Worm (Caenorhabditis elegans) whole organism, mixed stage, embryonic: ENCODE results near the gene M03F8.1.

Source experiments
- M03D4.4 ChIP-seq: sonication (generic microtip); optimal IDR thresholded peaks from 2 replicates; lab custom pipeline; 2017; ENCODE audit warnings: mild to moderate bottlenecking, missing genetic modification characterization, missing compliant biosample characterization
- bed-3 ChIP-seq: fragments of 200-800 bp; sonication (Bioruptor generic); optimal IDR thresholded peaks from 3 replicates; lab custom pipeline; 2018; ENCODE audit warnings: mild to moderate bottlenecking, missing genetic modification characterization, moderate library complexity, missing compliant biosample characterization
- blmp-1 ChIP-seq: fragments of 150-350 bp; optimal IDR thresholded peaks from 2 replicates; lab custom pipeline; 2014; ENCODE audit warnings: missing biosample characterization, missing genetic modification characterization
- ceh-39 ChIP-seq: fragments of 150-350 bp; optimal IDR thresholded peaks from 2 replicates; lab custom pipeline; 2014; ENCODE audit warnings: missing biosample characterization, missing genetic modification characterization
- ceh-43 ChIP-seq: fragments of 200-800 bp; sonication (Bioruptor generic); optimal IDR thresholded peaks from 2 replicates; lab custom pipeline; 2018; ENCODE audit warnings: mild to moderate bottlenecking, missing genetic modification characterization, moderate library complexity, missing compliant biosample characterization
- ceh-83 ChIP-seq: fragments of 200-800 bp; sonication (Bioruptor generic); optimal IDR thresholded peaks from 2 replicates; lab custom pipeline; 2018; ENCODE audit warnings: mild to moderate bottlenecking, missing genetic modification characterization, missing compliant biosample characterization
- ces-1 ChIP-seq: fragments of 150-350 bp; optimal IDR thresholded peaks from 2 replicates; lab custom pipeline; 2014; ENCODE audit warnings: missing biosample characterization, missing genetic modification reagents, missing genetic modification characterization
- cnd-1 ChIP-seq: fragments of 200-800 bp; sonication (Bioruptor generic); optimal IDR thresholded peaks from 2 replicates; lab custom pipeline; 2018; ENCODE audit warnings: mild to moderate bottlenecking, missing genetic modification characterization, missing compliant biosample characterization
- elt-1 ChIP-seq: sonication (generic microtip); optimal IDR thresholded peaks from 2 replicates; lab custom pipeline; 2017; ENCODE audit warnings: missing genetic modification characterization, mild to moderate bottlenecking, missing compliant biosample characterization, antibody characterized with exemption, moderate library complexity, borderline replicate concordance; ENCODE audit not compliant: insufficient read depth
- flh-1 ChIP-seq: fragments of 200-800 bp; sonication (Bioruptor generic); optimal IDR thresholded peaks from 2 replicates; lab custom pipeline; 2018; ENCODE audit warnings: mild to moderate bottlenecking, missing genetic modification characterization, moderate library complexity, missing compliant biosample characterization
- hlh-1 ChIP-seq: fragments of 150-350 bp; optimal IDR thresholded peaks from 2 replicates; lab custom pipeline; 2014; ENCODE audit warnings: missing biosample characterization, missing genetic modification reagents, missing genetic modification characterization
- lin-13 ChIP-seq: fragments of 150-350 bp; optimal IDR thresholded peaks from 2 replicates; lab custom pipeline; 2014; ENCODE audit warnings: missing biosample characterization, missing genetic modification characterization
- lin-32 ChIP-seq: fragments of 200-800 bp; sonication (Bioruptor generic); optimal IDR thresholded peaks from 2 replicates; lab custom pipeline; 2018; ENCODE audit warnings: mild to moderate bottlenecking, missing genetic modification characterization, missing compliant biosample characterization
- mab-5 ChIP-seq: fragments of 150-350 bp; optimal IDR thresholded peaks from 2 replicates; lab custom pipeline; 2014; ENCODE audit warnings: missing biosample characterization, missing genetic modification characterization
- mep-1 ChIP-seq: fragments of 150-350 bp; optimal IDR thresholded peaks from 2 replicates; lab custom pipeline; 2017; ENCODE audit warnings: missing biosample characterization, missing genetic modification reagents, missing genetic modification characterization, inconsistent platforms
- mls-2 ChIP-seq: sonication (generic microtip); optimal IDR thresholded peaks from 2 replicates; lab custom pipeline; 2016; ENCODE audit warnings: mild to moderate bottlenecking, missing genetic modification characterization, moderate library complexity, missing compliant biosample characterization
- nhr-12 ChIP-seq: fragments of 150-350 bp; optimal IDR thresholded peaks from 2 replicates; lab custom pipeline; 2014; ENCODE audit warnings: missing biosample characterization, missing genetic modification characterization
- nhr-2 ChIP-seq: fragments of 150-350 bp; optimal IDR thresholded peaks from 2 replicates; lab custom pipeline; 2014; ENCODE audit warnings: missing biosample characterization, missing genetic modification characterization
- nhr-237 ChIP-seq: fragments of 150-350 bp; optimal IDR thresholded peaks from 2 replicates; lab custom pipeline; 2014; ENCODE audit warnings: missing biosample characterization, missing genetic modification characterization
- nhr-28 ChIP-seq: fragments of 150-350 bp; optimal IDR thresholded peaks from 2 replicates; lab custom pipeline; 2014; ENCODE audit warnings: missing biosample characterization, missing genetic modification characterization
- nhr-76 ChIP-seq: sonication (generic microtip); optimal IDR thresholded peaks from 2 replicates; lab custom pipeline; 2017; ENCODE audit warnings: missing biosample characterization, missing genetic modification characterization
- pha-4 ChIP-seq: fragments of 150-350 bp; optimal IDR thresholded peaks from 2 replicates; lab custom pipeline; 2018; ENCODE audit warnings: missing biosample characterization, missing genetic modification reagents, missing genetic modification characterization
- sem-2 ChIP-seq: fragments of 200-800 bp; sonication (Bioruptor generic); optimal IDR thresholded peaks from 2 replicates; lab custom pipeline; 2018; ENCODE audit warnings: mild to moderate bottlenecking, missing genetic modification characterization, missing compliant biosample characterization
- snpc-4 ChIP-seq: fragments of 150-350 bp; optimal IDR thresholded peaks from 2 replicates; lab custom pipeline; 2014; ENCODE audit warnings: missing biosample characterization, missing genetic modification characterization
- sptf-1 ChIP-seq: sonication (generic microtip); optimal IDR thresholded peaks from 2 replicates; lab custom pipeline; 2017; ENCODE audit warnings: mild to moderate bottlenecking, missing genetic modification characterization, moderate library complexity, missing compliant biosample characterization
- tbx-8 ChIP-seq: fragments of 200-800 bp; sonication (Bioruptor generic); optimal IDR thresholded peaks from 2 replicates; lab custom pipeline; 2018; ENCODE audit warnings: mild to moderate bottlenecking, missing genetic modification characterization, moderate library complexity, missing compliant biosample characterization
- unc-120 ChIP-seq: sonication (generic microtip); optimal IDR thresholded peaks from 2 replicates; lab custom pipeline; 2017; ENCODE audit warnings: missing genetic modification characterization, missing compliant biosample characterization; ENCODE audit not compliant: poor library complexity, severe bottlenecking
- unc-39 ChIP-seq: fragments of 150-350 bp; optimal IDR thresholded peaks from 2 replicates; lab custom pipeline; 2014; ENCODE audit warnings: missing biosample characterization, missing genetic modification characterization
- unc-62 ChIP-seq: fragments of 150-350 bp; optimal IDR thresholded peaks from 2 replicates; lab custom pipeline; 2014; ENCODE audit warnings: missing biosample characterization, missing genetic modification reagents, missing genetic modification characterization
- zip-8 ChIP-seq: fragments of 150-350 bp; optimal IDR thresholded peaks from 2 replicates; lab custom pipeline; 2014; ENCODE audit warnings: missing biosample characterization, missing genetic modification characterization
- ztf-11 ChIP-seq: fragments of 150-350 bp; optimal IDR thresholded peaks from 2 replicates; lab custom pipeline; 2014; ENCODE audit warnings: missing biosample characterization, missing genetic modification characterization

The M03F8.1 gene

ce11 chrV:5912426-5912825 is 38.8 kb upstream of the M03F8.1 start, which contains the start of gene C04E6.13:
C04E6.13 (plus strand) TSS chrV:5912726.
- no peak for TF ChIP-seq ceh-39 (tag; lab: Kevin White, UChicago)
- no peak for TF ChIP-seq snpc-4 (tag; lab: Kevin White, UChicago)
- TF ChIP-seq unc-120 (tag; lab: Kevin White, UChicago), result no peak
- TF ChIP-seq nhr-237 (tag; lab: Kevin White, UChicago), result no peak
- no peak for TF ChIP-seq hlh-1 (tag; lab: Kevin White, UChicago)
- no peak for TF ChIP-seq nhr-28 (tag; lab: Kevin White, UChicago)
- TF ChIP-seq unc-39 (tag; lab: Kevin White, UChicago), result no peak
- no peak for TF ChIP-seq ztf-11 (tag; lab: Kevin White, UChicago)
- no peak for TF ChIP-seq sem-2 (GFP tag; lab: Kevin White, UChicago)
- no peak for TF ChIP-seq unc-62 (GFP tag; lab: Kevin White, UChicago)
- no peak for TF ChIP-seq zip-8 (tag; lab: Kevin White, UChicago)
- TF ChIP-seq sptf-1, result no peak
- TF ChIP-seq lin-13, result no peak
- no peak for TF ChIP-seq mab-5 (tag; lab: Kevin White, UChicago)
- no peak for TF ChIP-seq nhr-76 (tag; lab: Kevin White, UChicago)
- TF ChIP-seq nhr-2, result no peak
- no peak for TF ChIP-seq bed-3 (GFP tag; lab: Kevin White, UChicago)
- TF ChIP-seq pha-4 (tag; lab: Kevin White, UChicago), result no peak
- no peak for TF ChIP-seq M03D4.4 (tag; lab: Kevin White, UChicago)
- TF ChIP-seq, all 35 proteins: peak for 0

DNA sequence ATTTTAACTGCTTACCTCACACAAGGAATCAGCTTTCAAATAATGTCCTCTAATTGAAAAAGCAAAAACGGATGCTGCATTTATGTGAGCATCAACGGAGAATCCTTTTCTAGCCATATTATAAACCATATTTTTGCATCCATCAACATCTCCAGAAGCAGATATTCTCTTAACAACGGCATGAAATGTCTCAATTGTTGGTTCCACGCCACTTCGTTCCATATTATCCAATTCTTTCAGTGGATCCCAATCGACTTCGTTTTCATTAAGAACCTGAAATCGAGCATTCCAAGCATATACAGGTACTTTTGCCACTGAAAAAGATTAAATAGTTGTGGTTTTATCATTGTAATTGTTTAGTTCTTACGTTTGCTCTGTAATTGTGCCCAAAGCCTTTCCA is 34.4 kb upstream of the M03F8.1 start:
- no peak for TF ChIP-seq cnd-1 (tag; lab: Kevin White, UChicago)
- no peak for TF ChIP-seq lin-32 (GFP tag; lab: Kevin White, UChicago)
- no peak for TF ChIP-seq ces-1 (GFP tag; lab: Kevin White, UChicago)
- TF ChIP-seq nhr-28 (tag; lab: Kevin White, UChicago), result no peak
- TF ChIP-seq hlh-1 (tag; lab: Kevin White, UChicago), result no peak
- no peak for TF ChIP-seq ceh-43 (GFP tag; lab: Kevin White, UChicago)
- no peak for TF ChIP-seq blmp-1 (tag; lab: Kevin White, UChicago)
- no peak for TF ChIP-seq nhr-12 (tag; lab: Kevin White, UChicago)

- TF ChIP-seq lin-13 (no peak), mep-1 (tag; lab: Kevin White, UChicago) (peak; percentile 30), nhr-28 (tag; lab: Kevin White, UChicago) (no peak), nhr-237 (tag; lab: Kevin White, UChicago) (peak; percentile 15), unc-120 (tag; lab: Kevin White, UChicago) (no peak)
- TF ChIP-seq, all 35 proteins: peak for 2
These were observed 33.5 kb upstream of the M03F8.1 start, which contains the start of gene lrpr-1 for ce11 chrV:5917707-5918106. lrpr-1 (minus strand) TSS chrV:5917891.

ce11 chrV:5919887-5920286 is 31.3 kb upstream of the M03F8.1 start, which contains the start of gene C04E6.12:
C04E6.12 (minus strand) TSS chrV:5919987.
- no peak for TF ChIP-seq blmp-1 (tag; lab: Kevin White, UChicago)
- no peak for TF ChIP-seq unc-62 (GFP tag; lab: Kevin White, UChicago)
- TF ChIP-seq cnd-1 (tag; lab: Kevin White, UChicago), result no peak
- no peak for TF ChIP-seq sem-2 (GFP tag; lab: Kevin White, UChicago)
- TF ChIP-seq nhr-76 (tag; lab: Kevin White, UChicago), result no peak
- no peak for TF ChIP-seq nhr-237 (tag; lab: Kevin White, UChicago)
- no peak for TF ChIP-seq ztf-11 (tag; lab: Kevin White, UChicago)
- no peak for TF ChIP-seq sptf-1
- no peak for TF ChIP-seq hlh-1 (tag; lab: Kevin White, UChicago)
- TF ChIP-seq ceh-39 (tag; lab: Kevin White, UChicago), result no peak
- TF ChIP-seq pha-4 (tag; lab: Kevin White, UChicago), result no peak
- TF ChIP-seq tbx-8 (GFP tag; lab: Kevin White, UChicago), result no peak
- no peak for TF ChIP-seq unc-120 (tag; lab: Kevin White, UChicago)
- no peak for TF ChIP-seq ceh-83 (GFP tag; lab: Kevin White, UChicago)
- no peak for TF ChIP-seq nhr-2
- TF ChIP-seq ceh-43 (GFP tag; lab: Kevin White, UChicago), result no peak

- TF ChIP-seq unc-39 (tag; lab: Kevin White, UChicago) (no peak), nhr-2 (no peak), ceh-83 (GFP tag; lab: Kevin White, UChicago) (no peak), snpc-4 (tag; lab: Kevin White, UChicago) (no peak), zip-8 (tag; lab: Kevin White, UChicago) (no peak), hlh-1 (tag; lab: Kevin White, UChicago) (no peak), mls-2 (tag; lab: Kevin White, UChicago) (no peak), elt-1 (tag; lab: Kevin White, UChicago) (no peak), M03D4.4 (tag; lab: Kevin White, UChicago) (no peak), pha-4 (tag; lab: Kevin White, UChicago) (no peak), mep-1 (tag; lab: Kevin White, UChicago) (no peak), mab-5 (tag; lab: Kevin White, UChicago) (no peak), ceh-43 (GFP tag; lab: Kevin White, UChicago) (no peak), ztf-11 (tag; lab: Kevin White, UChicago) (no peak), nhr-28 (tag; lab: Kevin White, UChicago) (no peak), ceh-39 (tag; lab: Kevin White, UChicago) (no peak), cnd-1 (tag; lab: Kevin White, UChicago) (no peak), flh-1 (GFP tag; lab: Kevin White, UChicago) (no peak), lin-32 (GFP tag; lab: Kevin White, UChicago) (no peak)
- TF ChIP-seq, all 35 proteins: peak for 0
These were observed 29.5 kb upstream of the M03F8.1 start for ce11 chrV:5921761-5922160.
